Fruit fly (Drosophila melanogaster) whole organism, embryonic: ENCODE results near the gene CG14882.

ENCODE experiments used
- ATbp ChIP-seq: fragments of 200-800 bp; sonication (Bioruptor generic); optimal IDR thresholded peaks from 2 replicates; lab custom pipeline; 2017; ENCODE audit warnings: missing biosample characterization, mild to moderate bottlenecking, missing genetic modification characterization, missing genetic modification reagents
- CG11093 ChIP-seq: fragments of 200-800 bp; sonication (Bioruptor generic); IDR thresholded peaks from 3 replicates; pipeline ENCODE4 v1.3.6; 2022; ENCODE audit warnings: missing biosample characterization, missing genetic modification characterization
- CG11398 ChIP-seq: fragments of 200-800 bp; sonication (Bioruptor generic); optimal IDR thresholded peaks from 2 replicates; lab custom pipeline; 2016; ENCODE audit warnings: missing biosample characterization, missing genetic modification characterization
- CG11456 ChIP-seq: fragments of 200-800 bp; sonication (Bioruptor generic); IDR thresholded peaks from 3 replicates; pipeline ENCODE4 v1.3.6; 2022; ENCODE audit warnings: missing biosample characterization, missing genetic modification characterization
- CG13424 ChIP-seq: fragments of 200-800 bp; sonication (Bioruptor generic); optimal IDR thresholded peaks from 2 replicates; lab custom pipeline; 2019; ENCODE audit warnings: missing biosample characterization, mild to moderate bottlenecking, missing genetic modification characterization, moderate library complexity
- CG15011 ChIP-seq: fragments of 200-800 bp; sonication (Bioruptor generic); optimal IDR thresholded peaks from 3 replicates; lab custom pipeline; 2018; ENCODE audit warnings: missing biosample characterization, mild to moderate bottlenecking, missing genetic modification characterization
- CG1647 ChIP-seq: fragments of 200-800 bp; sonication (Bioruptor generic); optimal IDR thresholded peaks from 3 replicates; lab custom pipeline; 2016; ENCODE audit warnings: missing biosample characterization, missing genetic modification characterization
- CG16813 ChIP-seq: fragments of 200-800 bp; sonication (Bioruptor generic); IDR thresholded peaks from 3 replicates; pipeline ENCODE4 v1.3.6; 2022; ENCODE audit warnings: missing biosample characterization, missing genetic modification characterization; ENCODE audit not compliant: partially characterized antibody
- CG31441 ChIP-seq: fragments of 200-800 bp; sonication (Bioruptor generic); IDR thresholded peaks from 2 replicates; pipeline ENCODE4 v1.3.6; 2022; ENCODE audit warnings: missing biosample characterization, missing genetic modification characterization
- CG32772 ChIP-seq: fragments of 200-800 bp; sonication (Bioruptor generic); IDR thresholded peaks from 2 replicates; pipeline ENCODE4 v1.3.6; 2022; ENCODE audit warnings: missing biosample characterization, missing genetic modification characterization
- CG3281 ChIP-seq: fragments of 200-800 bp; sonication (Bioruptor generic); optimal IDR thresholded peaks from 3 replicates; lab custom pipeline; 2017; ENCODE audit warnings: missing biosample characterization, mild to moderate bottlenecking, missing genetic modification characterization
- CG4282 ChIP-seq: fragments of 200-800 bp; sonication (Bioruptor generic); optimal IDR thresholded peaks from 2 replicates; lab custom pipeline; 2016; ENCODE audit warnings: missing biosample characterization, missing genetic modification characterization
- CG4404 ChIP-seq: fragments of 200-800 bp; sonication (Bioruptor generic); IDR thresholded peaks from 2 replicates; pipeline ENCODE4 v1.3.6; 2022; ENCODE audit warnings: missing biosample characterization, missing genetic modification characterization
- CG4854 ChIP-seq: fragments of 200-800 bp; sonication (Bioruptor generic); optimal IDR thresholded peaks from 2 replicates; lab custom pipeline; 2016; ENCODE audit warnings: missing biosample characterization, missing genetic modification characterization, inconsistent platforms
- CG7271 ChIP-seq: fragments of 200-800 bp; sonication (Bioruptor generic); optimal IDR thresholded peaks from 2 replicates; lab custom pipeline; 2018; ENCODE audit warnings: missing biosample characterization, mild to moderate bottlenecking, missing genetic modification characterization, moderate library complexity
- CG7786 ChIP-seq: fragments of 200-800 bp; sonication (Bioruptor generic); optimal IDR thresholded peaks from 2 replicates; lab custom pipeline; 2016; ENCODE audit warnings: missing biosample characterization, missing genetic modification characterization
- CG8359 ChIP-seq: fragments of 200-800 bp; sonication (Bioruptor generic); optimal IDR thresholded peaks from 2 replicates; lab custom pipeline; 2017; ENCODE audit warnings: missing biosample characterization, mild to moderate bottlenecking, missing genetic modification characterization, borderline replicate concordance
- CG9437 ChIP-seq: fragments of 200-800 bp; sonication (Bioruptor generic); optimal IDR thresholded peaks from 2 replicates; lab custom pipeline; 2018; ENCODE audit warnings: missing biosample characterization, mild to moderate bottlenecking, missing genetic modification characterization
- Camta ChIP-seq: fragments of 200-800 bp; sonication (Bioruptor generic); optimal IDR thresholded peaks from 2 replicates; lab custom pipeline; 2016; ENCODE audit warnings: missing biosample characterization, missing genetic modification characterization
- CoRest ChIP-seq: fragments of 200-800 bp; sonication (Bioruptor generic); optimal IDR thresholded peaks from 3 replicates; lab custom pipeline; 2018; ENCODE audit warnings: missing biosample characterization, mild to moderate bottlenecking, missing genetic modification characterization, moderate library complexity
- CrebB ChIP-seq: fragments of 200-800 bp; sonication (Bioruptor generic); optimal IDR thresholded peaks from 3 replicates; lab custom pipeline; 2018; ENCODE audit warnings: missing biosample characterization, mild to moderate bottlenecking, missing genetic modification characterization
- Doc3 ChIP-seq: fragments of 200-800 bp; sonication (Bioruptor generic); IDR thresholded peaks from 3 replicates; pipeline ENCODE4 v1.3.6; 2022; ENCODE audit warnings: missing biosample characterization, missing genetic modification characterization; ENCODE audit not compliant: partially characterized antibody
- ERR ChIP-seq: fragments of 200-800 bp; sonication (Bioruptor generic); optimal IDR thresholded peaks from 2 replicates; lab custom pipeline; 2016; ENCODE audit warnings: missing biosample characterization, missing genetic modification characterization
- Elba2 ChIP-seq: fragments of 200-800 bp; sonication (Bioruptor generic); optimal IDR thresholded peaks from 3 replicates; lab custom pipeline; 2016; ENCODE audit warnings: missing biosample characterization, missing genetic modification characterization
- HLH4C ChIP-seq: fragments of 200-800 bp; sonication (Bioruptor generic); IDR thresholded peaks from 3 replicates; pipeline ENCODE4 v1.3.6; 2022; ENCODE audit warnings: missing biosample characterization, missing genetic modification characterization; ENCODE audit not compliant: partially characterized antibody
- Jarid2 ChIP-seq: fragments of 200-800 bp; sonication (Bioruptor generic); optimal IDR thresholded peaks from 3 replicates; lab custom pipeline; 2017; ENCODE audit warnings: mild to moderate bottlenecking, missing biosample characterization, missing genetic modification reagents, missing genetic modification characterization
- Oaz ChIP-seq: fragments of 200-800 bp; sonication (Bioruptor generic); IDR thresholded peaks from 2 replicates; pipeline ENCODE4 v1.3.6; 2022; ENCODE audit warnings: missing biosample characterization, missing genetic modification characterization
- Sox102F ChIP-seq: fragments of 200-800 bp; sonication (Bioruptor generic); optimal IDR thresholded peaks from 2 replicates; lab custom pipeline; 2018; ENCODE audit warnings: missing biosample characterization, mild to moderate bottlenecking, missing genetic modification characterization, moderate library complexity
- Sry-δ ChIP-seq: fragments of 200-800 bp; sonication (Bioruptor generic); optimal IDR thresholded peaks from 2 replicates; lab custom pipeline; 2016; ENCODE audit warnings: missing biosample characterization, missing genetic modification characterization
- Tbp ChIP-seq: fragments of >200 bp; optimal IDR thresholded peaks from 2 replicates; lab custom pipeline; 2018; ENCODE audit warnings: missing biosample characterization, missing genetic modification characterization
- ase ChIP-seq: fragments of 200-800 bp; sonication (Bioruptor generic); IDR thresholded peaks from 3 replicates; pipeline ENCODE4 v1.3.6; 2022; ENCODE audit warnings: missing biosample characterization, missing genetic modification characterization
- ato ChIP-seq: fragments of 200-800 bp; sonication (Bioruptor generic); IDR thresholded peaks from 2 replicates; pipeline ENCODE4 v1.3.6; 2022; ENCODE audit warnings: missing biosample characterization, missing genetic modification characterization; ENCODE audit not compliant: partially characterized antibody
- btn ChIP-seq: fragments of 200-800 bp; sonication (Bioruptor generic); optimal IDR thresholded peaks from 2 replicates; lab custom pipeline; 2016; ENCODE audit warnings: missing biosample characterization, missing genetic modification characterization
- chm ChIP-seq: fragments of 200-800 bp; sonication (Bioruptor generic); IDR thresholded peaks from 2 replicates; pipeline ENCODE4 v1.3.6; 2022; ENCODE audit warnings: missing biosample characterization, missing genetic modification characterization
- corto ChIP-seq: fragments of 200-800 bp; sonication (Bioruptor generic); optimal IDR thresholded peaks from 2 replicates; lab custom pipeline; 2016; ENCODE audit warnings: missing biosample characterization, mild to moderate bottlenecking, missing genetic modification characterization, moderate library complexity
- disco-r ChIP-seq: fragments of 200-800 bp; sonication (Bioruptor generic); optimal IDR thresholded peaks from 2 replicates; lab custom pipeline; 2016; ENCODE audit warnings: missing biosample characterization, missing genetic modification characterization
- dmrt11E ChIP-seq: fragments of 200-800 bp; sonication (Bioruptor generic); optimal IDR thresholded peaks from 3 replicates; lab custom pipeline; 2018; ENCODE audit warnings: missing biosample characterization, mild to moderate bottlenecking, missing genetic modification characterization, moderate library complexity
- esg ChIP-seq: fragments of 200-800 bp; sonication (Bioruptor generic); conservative IDR thresholded peaks from 2 replicates; pipeline ENCODE4 v1.3.6; 2022; ENCODE audit warnings: missing biosample characterization, missing genetic modification characterization
- fru ChIP-seq: fragments of >200 bp; optimal IDR thresholded peaks from 2 replicates; lab custom pipeline; 2017
- ind ChIP-seq: fragments of 200-800 bp; sonication (Bioruptor generic); optimal IDR thresholded peaks from 3 replicates; lab custom pipeline; 2016; ENCODE audit warnings: missing biosample characterization, missing genetic modification characterization
- kah ChIP-seq: fragments of 200-800 bp; sonication (Bioruptor generic); optimal IDR thresholded peaks from 2 replicates; lab custom pipeline; 2018; ENCODE audit warnings: missing biosample characterization, mild to moderate bottlenecking, missing genetic modification characterization
- maf-S ChIP-seq: fragments of 200-800 bp; sonication (Bioruptor generic); optimal IDR thresholded peaks from 2 replicates; lab custom pipeline; 2016; ENCODE audit warnings: missing biosample characterization, missing genetic modification characterization
- org-1 ChIP-seq: fragments of 200-800 bp; sonication (Bioruptor generic); optimal IDR thresholded peaks from 2 replicates; lab custom pipeline; 2017; ENCODE audit warnings: missing biosample characterization, missing genetic modification characterization
- otp ChIP-seq: fragments of 200-800 bp; sonication (Bioruptor generic); IDR thresholded peaks from 3 replicates; pipeline ENCODE4, ENCODE4 v1.3.6; 2022; ENCODE audit warnings: missing biosample characterization, missing genetic modification characterization
- prd ChIP-seq, 3 experiments: fragments of >200 bp in 2 of 3; fragments of 200-800 bp in 1 of 3; sonication (Bioruptor generic) in 1 of 3; optimal IDR thresholded peaks in 2 of 3; IDR thresholded peaks in 1 of 3; 2 replicates in 2 of 3; 3 replicates in 1 of 3; pipeline versions ENCODE4 v1.3.6 to Lab custom; 2017 to 2022; ENCODE audit warnings: missing biosample characterization in 1 of 3, missing genetic modification characterization in 1 of 3
- shn ChIP-seq: fragments of 200-800 bp; sonication (Bioruptor generic); optimal IDR thresholded peaks from 3 replicates; lab custom pipeline; 2016; ENCODE audit warnings: missing biosample characterization, missing genetic modification characterization
- sr ChIP-seq: fragments of 200-800 bp; sonication (Bioruptor generic); IDR thresholded peaks from 3 replicates; pipeline ENCODE4 v1.3.6; 2022; ENCODE audit warnings: missing biosample characterization, missing genetic modification characterization
- toy ChIP-seq: fragments of 200-800 bp; sonication (Bioruptor generic); IDR thresholded peaks from 2 replicates; pipeline ENCODE4 v1.3.6; 2022; ENCODE audit warnings: missing biosample characterization, missing genetic modification characterization
- twi ChIP-seq: fragments of 200-800 bp; optimal IDR thresholded peaks from 2 replicates; lab custom pipeline; 2019; ENCODE audit warnings: missing biosample characterization, mild to moderate bottlenecking, missing genetic modification characterization, moderate library complexity
- zen2 ChIP-seq: fragments of 200-800 bp; sonication (Bioruptor generic); IDR thresholded peaks from 3 replicates; pipeline ENCODE4 v1.3.6; 2022; ENCODE audit warnings: missing biosample characterization, missing genetic modification characterization; ENCODE audit not compliant: partially characterized antibody
- zf30C ChIP-seq: fragments of 200-800 bp; sonication (Bioruptor generic); optimal IDR thresholded peaks from 3 replicates; lab custom pipeline; 2018; ENCODE audit warnings: missing biosample characterization, mild to moderate bottlenecking, missing genetic modification characterization

The CG14882 gene

dm6 chr3R:16431707-16432106 is 11.3 kb upstream of the CG14882 start (continued):
- TF ChIP-seq CG4854 (GFP tag; lab: Kevin White, UChicago) (peak; percentile 20), CG1647 (GFP tag; lab: Kevin White, UChicago) (peak; percentile 21), Jarid2 (GFP tag; lab: Kevin White, UChicago) (no peak), ERR (GFP tag; lab: Kevin White, UChicago) (peak; percentile 9), Sox102F (peak; percentile 46), CG7271 (no peak), CG9437 (no peak), CG11093 (GFP tag; lab: Robert Waterston, UW) (no peak), disco-r (no peak), shn (GFP tag; lab: Kevin White, UChicago) (peak; percentile 4), CrebB (no peak), org-1 (no peak), esg (no peak), corto (GFP tag; lab: Kevin White, UChicago) (no peak), dmrt11E (tag; lab: Kevin White, UChicago) (peak; percentile 11), CG13424 (peak; percentile 30), Camta (peak; percentile 9), ind (GFP tag; lab: Kevin White, UChicago) (peak; percentile 11), Sry-δ (GFP tag; lab: Kevin White, UChicago) (peak; percentile 18), CG16813 (GFP tag; lab: Robert Waterston, UW) (peak; percentile 67), CG11456 (peak; percentile 87), CoRest (tag; lab: Kevin White, UChicago) (peak; percentile 49), toy (no peak), chm (GFP tag; lab: Robert Waterston, UW) (no peak), Doc3 (GFP tag; lab: Robert Waterston, UW) (no peak), zf30C (GFP tag; lab: Kevin White, UChicago) (no peak), Elba2 (GFP tag; lab: Kevin White, UChicago) (no peak), CG11398 (GFP tag; lab: Kevin White, UChicago) (no peak), fru (lab: Kevin White, UChicago) (no peak), twi (tag; lab: Kevin White, UChicago) (no peak), CG31441 (GFP tag; lab: Robert Waterston, UW) (no peak; the same call in 1 of the 2 replicates), Tbp (GFP tag; lab: Kevin White, UChicago) (no peak), zen2 (GFP tag; lab: Robert Waterston, UW) (peak; percentile 21; the same call in 1 of the 3 replicates), kah (GFP tag; lab: Kevin White, UChicago) (no peak), ase (GFP tag; lab: Robert Waterston, UW) (no peak), CG4282 (GFP tag; lab: Kevin White, UChicago) (peak; percentile 56), ato (GFP tag; lab: Robert Waterston, UW) (peak; percentile 65), CG15011 (GFP tag; lab: Kevin White, UChicago) (no peak), CG7786 (GFP tag; lab: Kevin White, UChicago) (no peak), HLH4C (GFP tag; lab: Robert Waterston, UW) (peak; percentile 53; the same call in 2 of the 3 replicates), CG8359 (no peak), Oaz (GFP tag; lab: Robert Waterston, UW) (no peak), CG32772 (0 out of 2 replicates have a peak, but pooled peaks have one; percentile 28), CG4404 (no peak), otp (GFP tag; lab: Robert Waterston, UW) (0 out of 3 replicates have a peak, but pooled peaks have one; percentile 28), sr (no peak), btn (GFP tag; lab: Kevin White, UChicago) (no peak), CG3281 (GFP tag; lab: Kevin White, UChicago) (no peak), prd (optimal IDR thresholded peaks at IDR 0.05; lab: Kevin White, UChicago) (no peak), prd (GFP tag; IDR thresholded peaks at IDR 0.05; lab: Robert Waterston, UW) (peak; percentile 51), ATbp (no peak), maf-S (GFP tag; lab: Kevin White, UChicago) (peak; percentile 44)
